Worm (Caenorhabditis elegans) whole organism, L2 larva: Measurements from ENCODE around the gene K07H8.9.

ENCODE experiments used
- aly-2 ChIP-seq: fragments of 150-350 bp; optimal IDR thresholded peaks from 2 replicates; lab custom pipeline; 2014; ENCODE audit warnings: missing biosample characterization, missing genetic modification characterization
- ama-1 ChIP-seq: fragments of 150-350 bp; optimal IDR thresholded peaks from 2 replicates; lab custom pipeline; 2018; ENCODE audit warnings: inconsistent platforms

DNA sequence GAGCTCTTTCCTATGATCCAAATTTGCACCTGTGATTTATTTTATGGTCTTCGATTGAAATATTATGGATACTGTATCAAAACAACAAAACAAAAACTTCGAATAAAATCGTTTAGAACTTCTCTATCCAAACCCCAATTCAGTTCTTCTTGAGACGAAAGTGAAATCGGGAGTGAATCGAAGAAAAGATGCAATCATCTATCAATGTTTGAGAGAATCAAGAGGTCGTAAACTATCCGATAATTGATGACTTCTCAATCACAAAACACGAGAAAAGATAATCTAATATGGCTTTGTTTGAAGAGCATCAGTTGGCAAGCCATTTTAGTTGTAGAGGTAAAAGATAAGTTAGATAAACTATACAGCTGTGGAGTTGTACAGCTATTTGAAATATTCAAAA lies 31.5 kb upstream of the K07H8.9 start:
- no peak for TF ChIP-seq aly-2 (tag; lab: Kevin White, UChicago)
- no peak for TF ChIP-seq ama-1 (lab: Kevin White, UChicago)
